Worm (Caenorhabditis elegans): ENCODE data around the gene josd-1.

- TF ChIP-seq unc-62 (GFP tag; optimal IDR thresholded peaks at IDR 0.05) (no peak), unc-39 (tag; optimal IDR thresholded peaks at IDR 0.05) (no peak), nhr-28 (tag; optimal IDR thresholded peaks at IDR 0.05) (no peak), ztf-11 (tag; optimal IDR thresholded peaks at IDR 0.05) (no peak)
These were observed 36.7 kb downstream of the josd-1 start for ce11 chrIII:2873116-2873644.
